Fruit fly (Drosophila melanogaster): ENCODE results near the gene sals.

DNA sequence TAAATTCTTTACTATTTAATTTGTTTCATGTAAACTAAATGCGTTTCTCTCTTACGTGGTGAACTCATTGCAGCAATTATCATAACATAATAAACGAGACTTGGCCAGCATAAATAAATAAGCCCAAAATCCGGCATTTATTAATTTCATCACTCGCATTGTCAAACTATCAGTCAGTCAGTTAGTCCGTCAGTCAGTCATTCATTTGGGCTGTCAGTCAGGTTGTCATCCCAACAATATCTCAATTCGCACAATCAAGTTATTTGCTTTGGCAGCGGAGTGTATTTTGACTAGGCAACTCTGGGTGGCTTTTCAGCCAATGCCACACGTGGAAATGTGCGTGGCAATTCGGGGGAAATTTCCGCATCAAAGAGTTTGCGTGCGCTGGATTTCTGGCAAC lies 16.2 kb upstream of the sals start:
- TF ChIP-seq CG8478 (optimal IDR thresholded peaks at IDR 0.05) = no peak
- TF ChIP-seq CTCF (optimal IDR thresholded peaks at IDR 0.05) = no peak

All from S2 (cell line).